Worm (Caenorhabditis elegans) whole organism, L2 larva: Measurements from ENCODE around the gene F59B10.4.
A peak's percentile ranks its signal among the peaks of the same experiment; 100 is the strongest.

ENCODE experiments used
- C34F6.9 ChIP-seq: fragments of 150-350 bp; optimal IDR thresholded peaks from 2 replicates; lab custom pipeline; 2014; ENCODE audit warnings: missing biosample characterization, missing genetic modification characterization
- Y55F3AM.14 ChIP-seq: fragments of 200-800 bp; sonication (Bioruptor generic); optimal IDR thresholded peaks from 2 replicates; lab custom pipeline; 2018; ENCODE audit warnings: mild to moderate bottlenecking, missing genetic modification characterization, missing compliant biosample characterization
- ZK546.5 ChIP-seq: sonication (generic microtip); optimal IDR thresholded peaks from 2 replicates; lab custom pipeline; 2017; ENCODE audit warnings: missing biosample characterization, missing genetic modification characterization
- alr-1 ChIP-seq: fragments of 150-350 bp; optimal IDR thresholded peaks from 2 replicates; lab custom pipeline; 2014; ENCODE audit warnings: missing biosample characterization, missing genetic modification characterization
- aly-2 ChIP-seq: fragments of 150-350 bp; optimal IDR thresholded peaks from 2 replicates; lab custom pipeline; 2014; ENCODE audit warnings: missing biosample characterization, missing genetic modification characterization
- ama-1 ChIP-seq: fragments of 150-350 bp; optimal IDR thresholded peaks from 2 replicates; lab custom pipeline; 2018; ENCODE audit warnings: inconsistent platforms
- ceh-16 ChIP-seq: fragments of 150-350 bp; optimal IDR thresholded peaks from 2 replicates; lab custom pipeline; 2014; ENCODE audit warnings: missing biosample characterization, missing genetic modification characterization
- ceh-82 ChIP-seq: fragments of 150-350 bp; optimal IDR thresholded peaks from 2 replicates; lab custom pipeline; 2014; ENCODE audit warnings: missing biosample characterization, missing genetic modification characterization
- crh-2 ChIP-seq: sonication (generic microtip); optimal IDR thresholded peaks from 2 replicates; lab custom pipeline; 2017; ENCODE audit warnings: missing biosample characterization, missing genetic modification characterization
- dmd-4 ChIP-seq: sonication (generic microtip); optimal IDR thresholded peaks from 2 replicates; lab custom pipeline; 2017; ENCODE audit warnings: missing biosample characterization, missing genetic modification characterization
- egl-27 ChIP-seq: sonication (generic microtip); optimal IDR thresholded peaks from 3 replicates; lab custom pipeline; 2017; ENCODE audit warnings: missing biosample characterization, missing genetic modification reagents, missing genetic modification characterization
- elt-3 ChIP-seq: sonication (generic microtip); optimal IDR thresholded peaks from 2 replicates; lab custom pipeline; 2017; ENCODE audit warnings: missing biosample characterization, missing genetic modification characterization
- fos-1 ChIP-seq: fragments of 150-350 bp; optimal IDR thresholded peaks from 2 replicates; lab custom pipeline; 2014; ENCODE audit warnings: missing biosample characterization, missing genetic modification characterization
- gmeb-1 ChIP-seq: fragments of 150-350 bp; optimal IDR thresholded peaks from 2 replicates; lab custom pipeline; 2014; ENCODE audit warnings: missing biosample characterization, missing genetic modification characterization
- lin-11 ChIP-seq: fragments of 150-350 bp; sonication (generic microtip); optimal IDR thresholded peaks from 2 replicates; lab custom pipeline; 2014; ENCODE audit warnings: missing biosample characterization, missing genetic modification characterization, inconsistent platforms, mixed read lengths
- lin-39 ChIP-seq: fragments of 150-350 bp; optimal IDR thresholded peaks from 2 replicates; lab custom pipeline; 2014; ENCODE audit warnings: missing biosample characterization, missing genetic modification reagents, missing genetic modification characterization
- lsy-2 ChIP-seq, 2 experiments: fragments of 150-350 bp in 1 of 2; sonication (generic microtip) in 1 of 2; optimal IDR thresholded peaks; 2 replicates each; lab custom pipeline; 2014 to 2017; ENCODE audit warnings: missing biosample characterization in 2 of 2, missing genetic modification characterization in 2 of 2
- mab-5 ChIP-seq: fragments of 150-350 bp; optimal IDR thresholded peaks from 2 replicates; lab custom pipeline; 2014; ENCODE audit warnings: missing biosample characterization, missing genetic modification characterization
- mbf-1 ChIP-seq: sonication (generic microtip); optimal IDR thresholded peaks from 2 replicates; lab custom pipeline; 2017; ENCODE audit warnings: missing biosample characterization, missing genetic modification characterization
- mdl-1 ChIP-seq, 2 experiments: fragments of 150-350 bp in 1 of 2; sonication (generic microtip) in 1 of 2; optimal IDR thresholded peaks; 2 replicates each; lab custom pipeline; 2017; ENCODE audit warnings: missing biosample characterization in 2 of 2, missing genetic modification characterization in 2 of 2
- nhr-10 ChIP-seq: sonication (generic microtip); optimal IDR thresholded peaks from 2 replicates; lab custom pipeline; 2017; ENCODE audit warnings: missing biosample characterization, missing genetic modification characterization
- nhr-11 ChIP-seq: fragments of 150-350 bp; optimal IDR thresholded peaks from 2 replicates; lab custom pipeline; 2014; ENCODE audit warnings: missing biosample characterization, missing genetic modification characterization
- nhr-12 ChIP-seq: fragments of 150-350 bp; optimal IDR thresholded peaks from 2 replicates; lab custom pipeline; 2014; ENCODE audit warnings: missing biosample characterization, missing genetic modification characterization
- nhr-21 ChIP-seq: fragments of 150-350 bp; optimal IDR thresholded peaks from 2 replicates; lab custom pipeline; 2014; ENCODE audit warnings: missing biosample characterization, missing genetic modification characterization
- nhr-237 ChIP-seq: fragments of 150-350 bp; optimal IDR thresholded peaks from 2 replicates; lab custom pipeline; 2014; ENCODE audit warnings: missing biosample characterization, missing genetic modification characterization
- nhr-6 ChIP-seq: fragments of 150-350 bp; optimal IDR thresholded peaks from 2 replicates; lab custom pipeline; 2014; ENCODE audit warnings: missing biosample characterization, missing genetic modification characterization
- sem-4 ChIP-seq: fragments of 150-350 bp; optimal IDR thresholded peaks from 2 replicates; lab custom pipeline; 2014; ENCODE audit warnings: missing biosample characterization, missing genetic modification reagents, missing genetic modification characterization
- sma-9 ChIP-seq, 2 experiments: fragments of 150-350 bp in 1 of 2; sonication (generic microtip) in 1 of 2; optimal IDR thresholded peaks; 2 replicates each; lab custom pipeline; 2014 to 2016; ENCODE audit warnings: missing genetic modification characterization in 2 of 2, mild to moderate bottlenecking in 1 of 2, missing biosample characterization in 1 of 2, missing compliant biosample characterization in 1 of 2, missing genetic modification reagents in 1 of 2, moderate library complexity in 1 of 2
- snpc-4 ChIP-seq: fragments of 150-350 bp; optimal IDR thresholded peaks from 2 replicates; lab custom pipeline; 2014; ENCODE audit warnings: missing biosample characterization, missing genetic modification characterization
- unc-39 ChIP-seq: fragments of 150-350 bp; optimal IDR thresholded peaks from 2 replicates; lab custom pipeline; 2014; ENCODE audit warnings: missing biosample characterization, missing genetic modification characterization
- unc-62 ChIP-seq: fragments of 150-350 bp; optimal IDR thresholded peaks from 2 replicates; lab custom pipeline; 2014; ENCODE audit warnings: missing biosample characterization, missing genetic modification reagents, missing genetic modification characterization
- zag-1 ChIP-seq: fragments of 150-350 bp; optimal IDR thresholded peaks from 2 replicates; lab custom pipeline; 2014; ENCODE audit warnings: missing biosample characterization, missing genetic modification characterization
- ztf-11 ChIP-seq: sonication (generic microtip); optimal IDR thresholded peaks from 2 replicates; lab custom pipeline; 2017; ENCODE audit warnings: missing biosample characterization, missing genetic modification characterization
- ztf-4 ChIP-seq: fragments of 150-350 bp; optimal IDR thresholded peaks from 2 replicates; lab custom pipeline; 2014; ENCODE audit warnings: missing biosample characterization, missing genetic modification characterization

The F59B10.4 gene

DNA sequence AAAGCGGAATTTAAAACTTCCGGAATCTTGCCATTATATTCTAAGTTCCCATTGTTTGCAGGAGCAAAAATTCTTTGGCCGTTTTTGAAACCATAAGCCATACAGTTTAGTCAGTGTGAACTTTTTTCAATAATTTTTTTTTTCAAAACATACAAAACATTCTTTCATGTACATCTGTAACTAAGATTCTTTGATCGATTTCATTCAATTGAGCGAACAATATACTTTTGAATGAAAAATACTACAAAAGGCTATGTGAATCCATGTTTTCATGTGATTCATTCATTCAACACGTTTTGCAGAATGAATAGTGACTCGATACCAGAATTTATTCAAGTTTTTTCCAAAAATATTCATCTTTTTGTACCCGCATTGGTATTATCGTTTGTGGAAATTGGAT is 32.2 kb downstream of the F59B10.4 start, which contains the start of gene ZK666.15:
Gene ZK666.15 (plus strand): TSS at position 301 of the 400 bp plus-strand sequence.
- TF ChIP-seq nhr-10 (tag; lab: Kevin White, UChicago) (no peak), C34F6.9 (tag; lab: Kevin White, UChicago) (no peak), nhr-11 (tag; lab: Kevin White, UChicago) (no peak), ztf-11 (tag; lab: Kevin White, UChicago) (no peak), ztf-4 (tag; lab: Kevin White, UChicago) (no peak), elt-3 (no peak), lsy-2 (tag; optimal IDR thresholded peaks at IDR 0.05; lab: Kevin White, UChicago) (no peak), ZK546.5 (tag; lab: Kevin White, UChicago) (no peak), Y55F3AM.14 (no peak), mbf-1 (tag; lab: Kevin White, UChicago) (no peak), mab-5 (tag; lab: Kevin White, UChicago) (no peak), gmeb-1 (tag; lab: Kevin White, UChicago) (no peak), ceh-82 (tag; lab: Kevin White, UChicago) (no peak), unc-62 (GFP tag; lab: Kevin White, UChicago) (no peak), snpc-4 (tag; lab: Kevin White, UChicago) (no peak), lin-39 (no peak), zag-1 (tag; lab: Kevin White, UChicago) (no peak), dmd-4 (tag; lab: Kevin White, UChicago) (no peak), alr-1 (tag; lab: Kevin White, UChicago) (no peak), egl-27 (tag; lab: Kevin White, UChicago) (no peak)

DNA sequence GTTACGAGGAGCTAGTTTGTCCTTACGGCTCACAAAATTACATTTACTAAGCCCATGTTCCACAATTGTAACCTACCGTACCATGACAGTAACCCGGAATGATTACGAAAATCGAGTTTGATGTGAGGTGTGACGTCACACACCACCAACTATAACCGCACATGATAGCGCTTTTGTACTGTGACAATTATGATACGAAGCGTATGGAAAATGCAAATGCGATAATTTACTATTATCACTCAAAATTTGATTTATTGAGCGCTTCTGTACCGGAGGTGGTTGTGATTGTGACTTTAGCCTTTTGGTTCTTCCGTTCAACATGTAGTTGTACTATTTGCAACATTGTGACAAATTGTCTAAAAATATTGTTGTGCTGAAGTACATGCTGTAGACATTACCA is 33.3 kb downstream of the F59B10.4 start:
- TF ChIP-seq fos-1, result peak; percentile 55
- TF ChIP-seq unc-62 (GFP tag; lab: Kevin White, UChicago), result no peak

DNA sequence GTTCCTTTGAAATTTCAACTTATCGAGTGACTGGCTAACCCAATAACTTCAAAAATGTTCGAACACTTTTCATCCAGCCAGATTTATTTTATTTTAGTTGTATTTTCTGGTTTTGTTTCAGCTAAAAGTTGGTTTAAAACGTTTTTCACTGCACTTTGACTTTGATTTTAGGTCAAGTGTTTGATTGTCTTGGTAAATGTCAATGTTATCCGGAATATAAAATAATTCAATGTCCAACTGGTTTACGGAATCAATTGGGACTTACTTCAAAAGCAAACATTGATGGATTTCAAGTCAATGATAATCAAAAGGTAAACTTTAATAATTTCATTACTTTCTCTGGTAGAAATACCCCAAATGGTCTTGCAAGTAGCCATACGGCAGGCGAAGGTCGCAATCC is 35.1 kb downstream of the F59B10.4 start:
- TF ChIP-seq crh-2, result no peak
- TF ChIP-seq nhr-21, result no peak
- no peak for TF ChIP-seq nhr-6 (tag; lab: Kevin White, UChicago)
- TF ChIP-seq unc-39 (tag; lab: Kevin White, UChicago), result no peak
- TF ChIP-seq gmeb-1 (tag; lab: Kevin White, UChicago), result no peak
- no peak for TF ChIP-seq zag-1 (tag; lab: Kevin White, UChicago)
- no peak for TF ChIP-seq ceh-16

- TF ChIP-seq fos-1 (peak; percentile 24), lin-39 (no peak)
- TF ChIP-seq, all 48 proteins: peak for 1
Measured at ce11 chrII:10482899-10483298, 36.0 kb downstream of the F59B10.4 start.

- no peak for TF ChIP-seq sem-4
- TF ChIP-seq ZK546.5 (tag; lab: Kevin White, UChicago), result no peak
- no peak for TF ChIP-seq nhr-237
- TF ChIP-seq fos-1, result peak; percentile 28
Measured at ce11 chrII:10481824-10482556, 36.9 kb downstream of the F59B10.4 start, which contains the start of the genes clec-60 and ZK666.11. clec-60 (minus strand) TSS chrII:10481874. ZK666.11 (plus strand) TSS chrII:10482522.

DNA sequence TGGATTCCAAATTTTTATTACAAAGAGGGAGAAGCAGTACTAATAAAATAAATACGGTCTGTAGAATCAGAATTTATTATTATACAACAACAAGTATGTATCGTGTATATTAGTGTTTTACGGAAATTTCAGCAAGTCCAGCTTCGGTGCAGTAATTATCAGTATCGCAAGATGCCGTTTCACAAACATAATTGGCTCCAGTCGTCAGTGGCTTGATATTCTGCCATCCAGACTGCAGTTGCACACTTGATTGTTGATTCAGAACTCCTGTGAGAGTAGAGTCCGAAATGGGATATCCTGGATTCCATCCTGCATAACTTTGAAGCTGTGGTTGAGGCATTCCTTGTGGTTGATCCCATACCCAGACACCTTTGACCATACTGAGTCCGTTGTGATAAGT is 38.9 kb downstream of the F59B10.4 start:
- TF ChIP-seq lin-39, result no peak
- TF ChIP-seq, all 48 proteins: peak for 0

- TF ChIP-seq nhr-12 (no peak), sma-9 (GFP tag; optimal IDR thresholded peaks at IDR 0.05; lab: Kevin White, UChicago) (no peak), sma-9 (tag; optimal IDR thresholded peaks at IDR 0.05; lab: Kevin White, UChicago) (no peak), nhr-11 (tag; lab: Kevin White, UChicago) (no peak), mbf-1 (tag; lab: Kevin White, UChicago) (no peak), zag-1 (tag; lab: Kevin White, UChicago) (no peak), ZK546.5 (tag; lab: Kevin White, UChicago) (no peak), nhr-237 (no peak), nhr-21 (no peak), lin-39 (no peak), ztf-11 (tag; lab: Kevin White, UChicago) (no peak), egl-27 (tag; lab: Kevin White, UChicago) (no peak), mdl-1 (tag; optimal IDR thresholded peaks at IDR 0.05; lab: Kevin White, UChicago) (no peak), C34F6.9 (tag; lab: Kevin White, UChicago) (no peak), lsy-2 (tag; optimal IDR thresholded peaks at IDR 0.05; lab: Kevin White, UChicago) (no peak), lin-11 (tag; lab: Kevin White, UChicago) (no peak), ama-1 (lab: Kevin White, UChicago) (no peak), aly-2 (tag; lab: Kevin White, UChicago) (no peak)
Measured at ce11 chrII:10479348-10479747, 39.6 kb downstream of the F59B10.4 start, which contains the start of gene clec-59. clec-59 (minus strand) TSS chrII:10479448.
